Fruit fly (Drosophila melanogaster): ENCODE data around the gene boi.
A peak's percentile ranks its signal among the peaks of the same experiment; 100 is the strongest.

The boi gene

DNA sequence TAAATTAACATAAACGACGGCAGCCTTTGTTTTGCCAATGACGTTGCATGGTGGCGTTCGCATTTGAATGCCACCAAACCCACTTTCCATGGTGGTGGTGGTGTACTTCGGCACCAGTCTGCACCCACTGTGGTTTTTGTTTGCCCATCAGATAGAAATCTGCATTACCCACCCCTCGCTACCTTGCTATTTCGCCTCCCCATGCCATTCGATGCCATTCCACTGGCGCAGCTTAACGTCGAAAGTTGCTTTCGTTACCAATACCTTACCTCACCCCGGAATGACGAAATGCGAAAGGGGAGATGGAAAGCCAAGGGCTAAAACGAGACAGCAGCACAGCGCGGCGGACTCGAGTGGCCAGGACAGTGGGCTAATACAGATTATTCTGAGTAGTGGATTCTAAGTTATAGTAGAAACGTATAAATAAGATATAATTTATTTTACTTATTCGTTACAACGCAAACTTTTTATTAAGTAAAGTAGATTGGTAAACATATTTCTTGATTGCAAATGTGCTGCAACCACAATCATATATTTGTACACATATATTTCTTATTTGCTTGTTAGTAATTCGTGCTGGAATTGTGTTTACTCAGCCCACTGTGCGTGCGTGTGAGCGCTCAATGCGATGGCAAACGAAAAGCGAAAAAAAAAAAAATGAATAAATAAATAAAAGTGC, 73.5 kb downstream of the boi start (continued):
- no peak for TF ChIP-seq chm (GFP tag; IDR thresholded peaks at IDR 0.05)
- TF ChIP-seq aop (GFP tag; IDR thresholded peaks at IDR 0.05), result no peak
- TF ChIP-seq CG1832 (GFP tag; optimal IDR thresholded peaks at IDR 0.05), result peak; percentile 31
- TF ChIP-seq shn (GFP tag; optimal IDR thresholded peaks at IDR 0.05), result no peak
- peak; percentile 42 for TF ChIP-seq CG8388 (GFP tag; optimal IDR thresholded peaks at IDR 0.05)
- TF ChIP-seq Dfd (GFP tag; optimal IDR thresholded peaks at IDR 0.05), result no peak
- peak; percentile 20 for TF ChIP-seq Abd-B (GFP tag; optimal IDR thresholded peaks at IDR 0.05)
- TF ChIP-seq grau (tag; optimal IDR thresholded peaks at IDR 0.05), result peak; percentile 58
- TF ChIP-seq CG32772 (GFP tag; IDR thresholded peaks at IDR 0.05), result peak; percentile 38; the same call in 1 of the 2 replicates
- peak; percentile 44 for TF ChIP-seq trem (tag; optimal IDR thresholded peaks at IDR 0.05)
- no peak for TF ChIP-seq CG31224 (GFP tag; IDR thresholded peaks at IDR 0.05)
- TF ChIP-seq CG9437 (GFP tag; optimal IDR thresholded peaks at IDR 0.05), result peak; percentile 14
- TF ChIP-seq dati (GFP tag; IDR thresholded peaks at IDR 0.05), result no peak
- no peak for TF ChIP-seq Doc2 (GFP tag; IDR thresholded peaks at IDR 0.05)
- no peak for TF ChIP-seq sob (GFP tag; IDR thresholded peaks at IDR 0.05)
- peak; percentile 9 for TF ChIP-seq CG30431 (GFP tag; optimal IDR thresholded peaks at IDR 0.05)
- TF ChIP-seq ssp (GFP tag; IDR thresholded peaks at IDR 0.05), result 0 out of 2 replicates have a peak, but pooled peaks have one; percentile 11
- TF ChIP-seq CG3407 (GFP tag; optimal IDR thresholded peaks at IDR 0.05), result peak; percentile 23
- TF ChIP-seq CG6854 (GFP tag; optimal IDR thresholded peaks at IDR 0.05), result no peak
- TF ChIP-seq CG32767 (GFP tag; IDR thresholded peaks at IDR 0.05), result no peak
- TF ChIP-seq sd (tag; optimal IDR thresholded peaks at IDR 0.05), result no peak
- TF ChIP-seq sisA (GFP tag; IDR thresholded peaks at IDR 0.05), result 0 out of 2 replicates have a peak, but pooled peaks have one; percentile 48
- peak; percentile 75 for TF ChIP-seq Ets65A (GFP tag)
- TF ChIP-seq amos (GFP tag; IDR thresholded peaks at IDR 0.05; ENCODE audit: partially characterized antibody), result no peak
- peak; percentile 41; the same call in 1 of the 2 replicates for TF ChIP-seq CG14014 (GFP tag; IDR thresholded peaks at IDR 0.05)
- TF ChIP-seq ase (GFP tag; IDR thresholded peaks at IDR 0.05), result no peak
- no peak for TF ChIP-seq CG8478 (optimal IDR thresholded peaks at IDR 0.05)
- TF ChIP-seq toy (GFP tag; IDR thresholded peaks at IDR 0.05), result no peak
- peak; percentile 47 for TF ChIP-seq Meics (GFP tag; optimal IDR thresholded peaks at IDR 0.05)
- peak; percentile 59 for TF ChIP-seq CG4424 (GFP tag; optimal IDR thresholded peaks at IDR 0.05)
- TF ChIP-seq CG17829 (tag; optimal IDR thresholded peaks at IDR 0.05), result peak; percentile 60
- TF ChIP-seq usp (GFP tag; optimal IDR thresholded peaks at IDR 0.05), result no peak
- TF ChIP-seq CG3726 (GFP tag; IDR thresholded peaks at IDR 0.05), result no peak
- TF ChIP-seq pan (optimal IDR thresholded peaks at IDR 0.05), result no peak
- peak in 1 of 2 experiments; percentile 51 for TF ChIP-seq pan (GFP tag; optimal IDR thresholded peaks at IDR 0.05 in 1 of 2, IDR thresholded peaks at IDR 0.05 in 1 of 2)
- TF ChIP-seq lola (GFP tag; optimal IDR thresholded peaks at IDR 0.05), result peak in 1 of 3 experiments; percentile 64
- TF ChIP-seq CG14441 (GFP tag; IDR thresholded peaks at IDR 0.05), result no peak
- TF ChIP-seq Mrtf (GFP tag; IDR thresholded peaks at IDR 0.05), result no peak
- no peak for TF ChIP-seq Gsc (GFP tag; IDR thresholded peaks at IDR 0.05)
- peak; percentile 58 for TF ChIP-seq D19A (tag; optimal IDR thresholded peaks at IDR 0.05)
- no peak for TF ChIP-seq CG1024 (GFP tag; IDR thresholded peaks at IDR 0.05)
- TF ChIP-seq D (optimal IDR thresholded peaks at IDR 0.05), result no peak
- TF ChIP-seq D (GFP tag; optimal IDR thresholded peaks at IDR 0.05), result peak; percentile 39
- TF ChIP-seq Ptx1 (GFP tag; IDR thresholded peaks at IDR 0.05), result peak; percentile 49; the same call in 1 of the 2 replicates
- TF ChIP-seq gsb-n (tag; optimal IDR thresholded peaks at IDR 0.05), result peak; percentile 54
- no peak for TF ChIP-seq ato (GFP tag; IDR thresholded peaks at IDR 0.05; ENCODE audit: partially characterized antibody)
- TF ChIP-seq CG5245 (GFP tag; optimal IDR thresholded peaks at IDR 0.05), result peak; percentile 17
- TF ChIP-seq Nf-YB (GFP tag; optimal IDR thresholded peaks at IDR 0.05), result peak; percentile 26
- no peak for TF ChIP-seq CG3065 (GFP tag; optimal IDR thresholded peaks at IDR 0.05)
- no peak for TF ChIP-seq ham (GFP tag; IDR thresholded peaks at IDR 0.05)
- TF ChIP-seq CG12219 (GFP tag; optimal IDR thresholded peaks at IDR 0.05), result peak; percentile 29
- peak; percentile 34 for TF ChIP-seq CG18764 (GFP tag; optimal IDR thresholded peaks at IDR 0.05)

Data from whole organism, embryonic.